Fruit fly (Drosophila melanogaster): ENCODE results near the gene SmydA-3.

SmydA-3 gene

DNA sequence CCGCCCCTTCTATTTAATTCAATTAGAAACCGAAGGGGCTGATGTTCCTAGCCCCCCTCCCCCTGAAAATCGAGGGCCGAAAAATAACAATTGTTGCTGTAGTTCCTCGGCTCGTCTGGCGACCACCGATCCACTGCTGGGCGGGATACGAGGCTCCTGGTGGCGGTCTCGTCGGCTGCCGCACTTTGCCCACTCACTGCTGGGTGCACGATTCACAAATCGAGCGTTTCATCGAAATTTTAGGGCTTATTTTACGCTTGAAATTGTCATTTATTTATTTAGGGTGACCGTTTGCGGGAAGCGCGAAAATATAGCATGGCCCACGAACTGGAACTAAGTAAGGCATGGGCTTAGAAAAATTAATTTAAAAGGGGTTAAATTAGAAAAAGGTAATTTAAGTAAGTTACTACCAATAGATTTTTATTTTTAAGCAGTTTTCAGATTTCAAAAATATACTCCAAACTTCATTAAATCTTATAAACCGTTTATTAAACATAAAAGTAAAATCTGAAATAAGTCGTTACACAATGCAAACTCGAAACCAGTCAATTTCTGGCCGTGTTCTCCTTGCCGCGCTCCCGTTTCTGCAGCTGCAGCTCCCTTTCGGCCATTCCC lies 6.5 kb downstream of the SmydA-3 start, which contains the start of gene Dnz1 (continued):
- no peak for TF ChIP-seq CG13123 (GFP tag; optimal IDR thresholded peaks at IDR 0.05)
- no peak for TF ChIP-seq Neu2 (GFP tag; optimal IDR thresholded peaks at IDR 0.05; ENCODE audit: borderline replicate concordance)
- no peak for TF ChIP-seq lbe (GFP tag; optimal IDR thresholded peaks at IDR 0.05)
- TF ChIP-seq CG2199 (GFP tag; IDR thresholded peaks at IDR 0.05), result no peak
- TF ChIP-seq nerfin-1 (tag; optimal IDR thresholded peaks at IDR 0.05), result peak; percentile 36
- no peak for TF ChIP-seq dimm (GFP tag; IDR thresholded peaks at IDR 0.05)
- TF ChIP-seq CG12155 (GFP tag; optimal IDR thresholded peaks at IDR 0.05), result peak; percentile 56
- TF ChIP-seq gfzf (GFP tag; optimal IDR thresholded peaks at IDR 0.05), result peak; percentile 64
- TF ChIP-seq sens-2 (GFP tag; IDR thresholded peaks at IDR 0.05), result 0 out of 2 replicates have a peak, but pooled peaks have one; percentile 25
- TF ChIP-seq nmo (GFP tag; optimal IDR thresholded peaks at IDR 0.05), result peak; percentile 56
- no peak for TF ChIP-seq h (optimal IDR thresholded peaks at IDR 0.05)
- TF ChIP-seq H15 (GFP tag; IDR thresholded peaks at IDR 0.05), result no peak
- no peak for TF ChIP-seq Lhr (GFP tag; optimal IDR thresholded peaks at IDR 0.05)
- TF ChIP-seq CG42726 (GFP tag; IDR thresholded peaks at IDR 0.05; ENCODE audit: partially characterized antibody), result no peak
- TF ChIP-seq CG30403 (GFP tag; optimal IDR thresholded peaks at IDR 0.05), result peak; percentile 69
- no peak for TF ChIP-seq Ravus (GFP tag; IDR thresholded peaks at IDR 0.05)
- TF ChIP-seq zen2 (GFP tag; IDR thresholded peaks at IDR 0.05; ENCODE audit: partially characterized antibody), result no peak
- no peak for TF ChIP-seq Doc2 (GFP tag; IDR thresholded peaks at IDR 0.05)
- no peak for TF ChIP-seq dati (GFP tag; IDR thresholded peaks at IDR 0.05)
- peak; percentile 37 for TF ChIP-seq NfI (GFP tag; optimal IDR thresholded peaks at IDR 0.05)
- TF ChIP-seq insv (GFP tag; optimal IDR thresholded peaks at IDR 0.05), result no peak
- TF ChIP-seq CG10979 (tag; optimal IDR thresholded peaks at IDR 0.05), result peak; percentile 53
- no peak for TF ChIP-seq gcm (GFP tag; optimal IDR thresholded peaks at IDR 0.05)
- TF ChIP-seq CG12769 (tag; optimal IDR thresholded peaks at IDR 0.05), result no peak
- peak; percentile 39 for TF ChIP-seq CG13894 (tag; optimal IDR thresholded peaks at IDR 0.05)
- TF ChIP-seq CG5245 (GFP tag; optimal IDR thresholded peaks at IDR 0.05), result no peak
- TF ChIP-seq tll (GFP tag; optimal IDR thresholded peaks at IDR 0.05), result no peak
- TF ChIP-seq ind (GFP tag; optimal IDR thresholded peaks at IDR 0.05), result peak; percentile 43
- TF ChIP-seq cg (GFP tag; optimal IDR thresholded peaks at IDR 0.05), result no peak
- TF ChIP-seq Sox102F (GFP tag; optimal IDR thresholded peaks at IDR 0.05), result peak; percentile 48
- TF ChIP-seq CG10366 (GFP tag; IDR thresholded peaks at IDR 0.05), result peak; percentile 58
- TF ChIP-seq C15 (GFP tag; IDR thresholded peaks at IDR 0.05), result no peak
- TF ChIP-seq CG1832 (GFP tag; optimal IDR thresholded peaks at IDR 0.05), result no peak
- no peak for TF ChIP-seq CG15601 (tag; optimal IDR thresholded peaks at IDR 0.05)
- no peak for TF ChIP-seq yki (optimal IDR thresholded peaks at IDR 0.05)
- TF ChIP-seq sqz (GFP tag; optimal IDR thresholded peaks at IDR 0.05), result no peak
- TF ChIP-seq CG32767 (GFP tag; IDR thresholded peaks at IDR 0.05), result no peak
- no peak for TF ChIP-seq peb (GFP tag; IDR thresholded peaks at IDR 0.05)
- TF ChIP-seq CG12299 (tag; optimal IDR thresholded peaks at IDR 0.05), result no peak
- no peak for TF ChIP-seq mld (GFP tag; IDR thresholded peaks at IDR 0.05; ENCODE audit: partially characterized antibody)
- TF ChIP-seq Abd-B (GFP tag; optimal IDR thresholded peaks at IDR 0.05), result peak; percentile 1
- peak; percentile 84 for TF ChIP-seq CG2120 (GFP tag; optimal IDR thresholded peaks at IDR 0.05)
- no peak for TF ChIP-seq CG7745 (tag; optimal IDR thresholded peaks at IDR 0.05)
- TF ChIP-seq CG14860 (GFP tag; IDR thresholded peaks at IDR 0.05; ENCODE audit: partially characterized antibody), result no peak
- peak; percentile 54; the same call in 1 of the 2 replicates for TF ChIP-seq wdn (GFP tag; IDR thresholded peaks at IDR 0.05)
- peak; percentile 4 for TF ChIP-seq CG7987 (GFP tag; optimal IDR thresholded peaks at IDR 0.05)
- peak; percentile 49; the same call in 1 of the 2 replicates for TF ChIP-seq CG31441 (GFP tag; IDR thresholded peaks at IDR 0.05)
- TF ChIP-seq Dfd (GFP tag; optimal IDR thresholded peaks at IDR 0.05), result no peak
- no peak for TF ChIP-seq Jarid2 (GFP tag; optimal IDR thresholded peaks at IDR 0.05)
- TF ChIP-seq tap (tag; optimal IDR thresholded peaks at IDR 0.05), result peak; percentile 39

Data from whole organism, embryonic.